Worm (Caenorhabditis elegans) whole organism, late embryonic: Measurements from ENCODE around the gene fbxc-53.

Source experiments
- K09A11.1 ChIP-seq: sonication (generic microtip); optimal IDR thresholded peaks from 2 replicates; lab custom pipeline; 2017; ENCODE audit warnings: antibody characterized with exemption, mild to moderate bottlenecking, missing genetic modification characterization, missing compliant biosample characterization; ENCODE audit not compliant: insufficient read depth
- T23F11.4 ChIP-seq: fragments of 200-800 bp; sonication (Bioruptor generic); optimal IDR thresholded peaks from 2 replicates; lab custom pipeline; 2018; ENCODE audit warnings: mild to moderate bottlenecking, missing genetic modification characterization, missing compliant biosample characterization
- ama-1 ChIP-seq: fragments of 150-350 bp; optimal IDR thresholded peaks from 2 replicates; lab custom pipeline; 2014
- ceh-22 ChIP-seq: sonication (generic microtip); optimal IDR thresholded peaks from 2 replicates; lab custom pipeline; 2017; ENCODE audit warnings: missing biosample characterization, missing genetic modification characterization
- ceh-48 ChIP-seq: sonication (generic microtip); optimal IDR thresholded peaks from 2 replicates; lab custom pipeline; 2016; ENCODE audit warnings: missing genetic modification characterization, inconsistent platforms, missing compliant biosample characterization
- dmd-4 ChIP-seq: sonication (generic microtip); optimal IDR thresholded peaks from 2 replicates; lab custom pipeline; 2016; ENCODE audit warnings: borderline replicate concordance, missing genetic modification characterization, missing compliant biosample characterization
- elt-2 ChIP-seq: sonication (generic microtip); optimal IDR thresholded peaks from 2 replicates; lab custom pipeline; 2016; ENCODE audit warnings: missing genetic modification reagents, missing genetic modification characterization, missing compliant biosample characterization
- ets-4 ChIP-seq: sonication (generic microtip); optimal IDR thresholded peaks from 2 replicates; lab custom pipeline; 2016; ENCODE audit warnings: missing genetic modification characterization, missing compliant biosample characterization
- hlh-6 ChIP-seq: sonication (generic microtip); optimal IDR thresholded peaks from 2 replicates; lab custom pipeline; 2016; ENCODE audit warnings: missing genotype, missing genetic modification characterization, missing compliant biosample characterization
- madf-2 ChIP-seq: sonication (generic microtip); optimal IDR thresholded peaks from 2 replicates; lab custom pipeline; 2017; ENCODE audit warnings: missing genetic modification characterization, missing compliant biosample characterization
- nfya-1 ChIP-seq: sonication (generic microtip); optimal IDR thresholded peaks from 2 replicates; lab custom pipeline; 2017; ENCODE audit warnings: missing genetic modification characterization, mild to moderate bottlenecking, missing compliant biosample characterization, antibody characterized with exemption, moderate library complexity

DNA sequence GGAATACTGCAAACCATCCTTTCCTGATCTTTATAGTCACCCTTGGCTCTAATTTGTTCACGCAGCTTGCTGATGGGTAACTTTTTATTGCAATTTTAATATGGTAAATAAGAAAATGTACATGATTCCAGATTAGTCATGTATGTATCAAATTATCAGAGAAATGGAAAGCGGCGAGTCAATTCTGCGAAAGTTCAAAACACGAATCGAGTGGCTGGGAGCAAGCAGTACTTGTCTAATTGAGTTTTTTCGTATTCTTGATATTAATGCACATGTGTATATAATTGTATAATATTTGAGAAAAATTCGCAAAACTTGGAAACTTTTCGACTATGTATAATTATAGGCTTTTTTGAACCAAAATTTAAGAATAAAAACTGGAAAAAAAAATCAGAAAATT is 47.9 kb downstream of the fbxc-53 start, which contains the start of gene T24E12.12:
- no peak for TF ChIP-seq dmd-4 (tag; lab: Kevin White, UChicago)
- TF ChIP-seq ets-4 (tag; lab: Kevin White, UChicago), result no peak
- no peak for TF ChIP-seq nfya-1 (tag; lab: Kevin White, UChicago)
- TF ChIP-seq hlh-6, result no peak
- no peak for TF ChIP-seq ceh-48 (tag; lab: Kevin White, UChicago)
- TF ChIP-seq elt-2 (tag; lab: Kevin White, UChicago), result no peak
- TF ChIP-seq K09A11.1 (tag; lab: Kevin White, UChicago), result no peak
- TF ChIP-seq ceh-22 (tag; lab: Kevin White, UChicago), result no peak
- TF ChIP-seq T23F11.4 (GFP tag; lab: Kevin White, UChicago), result no peak
- TF ChIP-seq madf-2, result no peak
- TF ChIP-seq ama-1 (lab: Kevin White, UChicago), result no peak
